Fruit fly (Drosophila melanogaster) whole organism, adult: Measurements from ENCODE around the gene Txl.
A peak's percentile ranks its signal among the peaks of the same experiment; 100 is the strongest.

ENCODE experiments used
- CG12768 ChIP-seq: fragments of 200-800 bp; sonication (Bioruptor generic); optimal IDR thresholded peaks from 2 replicates; lab custom pipeline; 2017; ENCODE audit warnings: missing biosample characterization, missing genetic modification characterization, mild to moderate bottlenecking, moderate library complexity, missing genetic modification reagents
- CG14711 ChIP-seq: fragments of 200-800 bp; sonication (Bioruptor generic); optimal IDR thresholded peaks from 2 replicates; lab custom pipeline; 2018; ENCODE audit warnings: missing biosample characterization, mild to moderate bottlenecking, missing genetic modification characterization, moderate library complexity
- CG1620 ChIP-seq: fragments of 200-800 bp; sonication (Bioruptor generic); optimal IDR thresholded peaks from 2 replicates; lab custom pipeline; 2016; ENCODE audit warnings: missing biosample characterization, missing genetic modification characterization
- CG33017 ChIP-seq: fragments of 200-800 bp; sonication (Bioruptor generic); optimal IDR thresholded peaks from 2 replicates; lab custom pipeline; 2018; ENCODE audit warnings: missing biosample characterization, mild to moderate bottlenecking, missing genetic modification characterization, moderate library complexity
- CG7101 ChIP-seq: fragments of 200-800 bp; sonication (Bioruptor generic); optimal IDR thresholded peaks from 2 replicates; lab custom pipeline; 2018; ENCODE audit warnings: missing biosample characterization, mild to moderate bottlenecking, missing genetic modification characterization, moderate library complexity
- Clk ChIP-seq: fragments of 200-800 bp; sonication (Bioruptor generic); optimal IDR thresholded peaks from 2 replicates; lab custom pipeline; 2017; ENCODE audit warnings: missing biosample characterization, missing genetic modification characterization
- Hr96 ChIP-seq: fragments of 200-800 bp; sonication (Bioruptor generic); optimal IDR thresholded peaks from 2 replicates; lab custom pipeline; 2016; ENCODE audit warnings: missing biosample characterization, missing genetic modification characterization
- bab1 ChIP-seq: fragments of 200-800 bp; sonication (Bioruptor generic); optimal IDR thresholded peaks from 3 replicates; lab custom pipeline; 2019; ENCODE audit warnings: missing biosample characterization, mild to moderate bottlenecking, missing genetic modification characterization, moderate library complexity
- pad ChIP-seq: fragments of 200-800 bp; sonication (Bioruptor generic); optimal IDR thresholded peaks from 3 replicates; lab custom pipeline; 2017; ENCODE audit warnings: missing biosample characterization, missing genetic modification characterization, mild to moderate bottlenecking, moderate library complexity, missing genetic modification reagents
- toe ChIP-seq: fragments of 200-800 bp; sonication (Bioruptor generic); optimal IDR thresholded peaks from 2 replicates; lab custom pipeline; 2016; ENCODE audit warnings: missing biosample characterization, missing genetic modification characterization

DNA sequence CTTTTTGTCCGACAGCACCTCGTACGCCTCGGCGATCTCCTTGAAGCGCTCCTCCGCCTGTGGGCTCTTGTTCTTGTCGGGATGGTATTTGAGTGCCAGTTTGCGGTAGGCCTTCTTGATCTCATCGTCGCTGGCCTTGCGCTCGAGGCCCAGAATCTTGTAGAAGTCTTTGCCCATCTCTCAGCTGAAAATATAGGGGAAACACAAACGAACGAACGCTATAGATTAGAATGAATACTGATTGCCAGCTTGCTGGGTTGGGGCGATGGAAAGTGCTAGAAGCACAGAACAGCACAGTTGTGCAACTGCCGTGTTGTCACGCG is 14.3 kb upstream of the Txl start:
- no peak for TF ChIP-seq toe (GFP tag; lab: Kevin White, UChicago)
- no peak for TF ChIP-seq CG33017 (tag; lab: Kevin White, UChicago)
- TF ChIP-seq CG7101 (tag; lab: Kevin White, UChicago), result no peak
- no peak for TF ChIP-seq Hr96
- TF ChIP-seq CG1620, result no peak
- TF ChIP-seq CG14711, result no peak
- TF ChIP-seq pad (GFP tag; lab: Kevin White, UChicago), result no peak
- TF ChIP-seq CG12768 (GFP tag; lab: Kevin White, UChicago), result no peak
- TF ChIP-seq Clk (GFP tag; lab: Kevin White, UChicago), result peak; percentile 88
- no peak for TF ChIP-seq bab1 (GFP tag; lab: Kevin White, UChicago)
